Fruit fly (Drosophila melanogaster) whole organism, prepupa: Measurements from ENCODE around the gene Ets96B.
A peak's percentile ranks its signal among the peaks of the same experiment; 100 is the strongest.

Experiments used
- CG15336 ChIP-seq: fragments of 200-800 bp; sonication (Bioruptor generic); IDR thresholded peaks from 2 replicates; pipeline ENCODE4 v1.3.6; 2022; ENCODE audit warnings: missing biosample characterization, missing genetic modification characterization
- CG3032 ChIP-seq: fragments of 200-800 bp; optimal IDR thresholded peaks from 2 replicates; lab custom pipeline; 2019; ENCODE audit warnings: missing biosample characterization, mild to moderate bottlenecking, missing genetic modification characterization, moderate library complexity
- Ets21C ChIP-seq: fragments of 200-800 bp; sonication (Bioruptor generic); optimal IDR thresholded peaks from 3 replicates; lab custom pipeline; 2016; ENCODE audit warnings: missing biosample characterization, missing genetic modification characterization
- OdsH ChIP-seq: fragments of 200-800 bp; sonication (Bioruptor generic); optimal IDR thresholded peaks from 3 replicates; lab custom pipeline; 2016; ENCODE audit warnings: missing biosample characterization, missing genetic modification characterization

- TF ChIP-seq OdsH (GFP tag; lab: Kevin White, UChicago) = peak; percentile 21
- no peak for TF ChIP-seq CG3032 (tag; lab: Kevin White, UChicago)
- TF ChIP-seq Ets21C (GFP tag; lab: Kevin White, UChicago) = no peak
- no peak for TF ChIP-seq CG15336 (GFP tag; lab: Robert Waterston, UW)
Measured at dm6 chr3R:24767667-24768340, 20.1 kb upstream of the Ets96B start.
